Worm (Caenorhabditis elegans) whole organism, mixed stage, embryonic: ENCODE measurements around the gene C53A5.11.

Source experiments
- bed-3 ChIP-seq: fragments of 200-800 bp; sonication (Bioruptor generic); optimal IDR thresholded peaks from 3 replicates; lab custom pipeline; 2018; ENCODE audit warnings: mild to moderate bottlenecking, missing genetic modification characterization, moderate library complexity, missing compliant biosample characterization
- ceh-43 ChIP-seq: fragments of 200-800 bp; sonication (Bioruptor generic); optimal IDR thresholded peaks from 2 replicates; lab custom pipeline; 2018; ENCODE audit warnings: mild to moderate bottlenecking, missing genetic modification characterization, moderate library complexity, missing compliant biosample characterization
- ceh-83 ChIP-seq: fragments of 200-800 bp; sonication (Bioruptor generic); optimal IDR thresholded peaks from 2 replicates; lab custom pipeline; 2018; ENCODE audit warnings: mild to moderate bottlenecking, missing genetic modification characterization, missing compliant biosample characterization
- ces-1 ChIP-seq: fragments of 150-350 bp; optimal IDR thresholded peaks from 2 replicates; lab custom pipeline; 2014; ENCODE audit warnings: missing biosample characterization, missing genetic modification reagents, missing genetic modification characterization
- cnd-1 ChIP-seq: fragments of 200-800 bp; sonication (Bioruptor generic); optimal IDR thresholded peaks from 2 replicates; lab custom pipeline; 2018; ENCODE audit warnings: mild to moderate bottlenecking, missing genetic modification characterization, missing compliant biosample characterization
- elt-1 ChIP-seq: sonication (generic microtip); optimal IDR thresholded peaks from 2 replicates; lab custom pipeline; 2017; ENCODE audit warnings: missing genetic modification characterization, mild to moderate bottlenecking, missing compliant biosample characterization, antibody characterized with exemption, moderate library complexity, borderline replicate concordance; ENCODE audit not compliant: insufficient read depth
- flh-1 ChIP-seq: fragments of 200-800 bp; sonication (Bioruptor generic); optimal IDR thresholded peaks from 2 replicates; lab custom pipeline; 2018; ENCODE audit warnings: mild to moderate bottlenecking, missing genetic modification characterization, moderate library complexity, missing compliant biosample characterization
- ham-2 ChIP-seq: fragments of 200-800 bp; sonication (Bioruptor generic); optimal IDR thresholded peaks from 2 replicates; lab custom pipeline; 2018; ENCODE audit warnings: mild to moderate bottlenecking, missing genetic modification characterization, missing compliant biosample characterization
- hlh-1 ChIP-seq: fragments of 150-350 bp; optimal IDR thresholded peaks from 2 replicates; lab custom pipeline; 2014; ENCODE audit warnings: missing biosample characterization, missing genetic modification reagents, missing genetic modification characterization
- lin-13 ChIP-seq: fragments of 150-350 bp; optimal IDR thresholded peaks from 2 replicates; lab custom pipeline; 2014; ENCODE audit warnings: missing biosample characterization, missing genetic modification characterization
- lin-32 ChIP-seq: fragments of 200-800 bp; sonication (Bioruptor generic); optimal IDR thresholded peaks from 2 replicates; lab custom pipeline; 2018; ENCODE audit warnings: mild to moderate bottlenecking, missing genetic modification characterization, missing compliant biosample characterization
- lsy-2 ChIP-seq: fragments of 150-350 bp; optimal IDR thresholded peaks from 2 replicates; lab custom pipeline; 2014; ENCODE audit warnings: missing biosample characterization, missing genetic modification characterization
- mep-1 ChIP-seq: fragments of 150-350 bp; optimal IDR thresholded peaks from 2 replicates; lab custom pipeline; 2017; ENCODE audit warnings: missing biosample characterization, missing genetic modification reagents, missing genetic modification characterization, inconsistent platforms
- mls-2 ChIP-seq: sonication (generic microtip); optimal IDR thresholded peaks from 2 replicates; lab custom pipeline; 2016; ENCODE audit warnings: mild to moderate bottlenecking, missing genetic modification characterization, moderate library complexity, missing compliant biosample characterization
- nhr-12 ChIP-seq: fragments of 150-350 bp; optimal IDR thresholded peaks from 2 replicates; lab custom pipeline; 2014; ENCODE audit warnings: missing biosample characterization, missing genetic modification characterization
- nhr-2 ChIP-seq: fragments of 150-350 bp; optimal IDR thresholded peaks from 2 replicates; lab custom pipeline; 2014; ENCODE audit warnings: missing biosample characterization, missing genetic modification characterization
- nhr-237 ChIP-seq: fragments of 150-350 bp; optimal IDR thresholded peaks from 2 replicates; lab custom pipeline; 2014; ENCODE audit warnings: missing biosample characterization, missing genetic modification characterization
- nhr-28 ChIP-seq: fragments of 150-350 bp; optimal IDR thresholded peaks from 2 replicates; lab custom pipeline; 2014; ENCODE audit warnings: missing biosample characterization, missing genetic modification characterization
- nhr-76 ChIP-seq: sonication (generic microtip); optimal IDR thresholded peaks from 2 replicates; lab custom pipeline; 2017; ENCODE audit warnings: missing biosample characterization, missing genetic modification characterization
- pha-4 ChIP-seq: fragments of 150-350 bp; optimal IDR thresholded peaks from 2 replicates; lab custom pipeline; 2018; ENCODE audit warnings: missing biosample characterization, missing genetic modification reagents, missing genetic modification characterization
- sem-2 ChIP-seq: fragments of 200-800 bp; sonication (Bioruptor generic); optimal IDR thresholded peaks from 2 replicates; lab custom pipeline; 2018; ENCODE audit warnings: mild to moderate bottlenecking, missing genetic modification characterization, missing compliant biosample characterization
- snpc-4 ChIP-seq: fragments of 150-350 bp; optimal IDR thresholded peaks from 2 replicates; lab custom pipeline; 2014; ENCODE audit warnings: missing biosample characterization, missing genetic modification characterization
- tbx-8 ChIP-seq: fragments of 200-800 bp; sonication (Bioruptor generic); optimal IDR thresholded peaks from 2 replicates; lab custom pipeline; 2018; ENCODE audit warnings: mild to moderate bottlenecking, missing genetic modification characterization, moderate library complexity, missing compliant biosample characterization
- unc-120 ChIP-seq: sonication (generic microtip); optimal IDR thresholded peaks from 2 replicates; lab custom pipeline; 2017; ENCODE audit warnings: missing genetic modification characterization, missing compliant biosample characterization; ENCODE audit not compliant: poor library complexity, severe bottlenecking
- unc-39 ChIP-seq: fragments of 150-350 bp; optimal IDR thresholded peaks from 2 replicates; lab custom pipeline; 2014; ENCODE audit warnings: missing biosample characterization, missing genetic modification characterization
- unc-62 ChIP-seq: fragments of 150-350 bp; optimal IDR thresholded peaks from 2 replicates; lab custom pipeline; 2014; ENCODE audit warnings: missing biosample characterization, missing genetic modification reagents, missing genetic modification characterization
- ztf-11 ChIP-seq: fragments of 150-350 bp; optimal IDR thresholded peaks from 2 replicates; lab custom pipeline; 2014; ENCODE audit warnings: missing biosample characterization, missing genetic modification characterization

C53A5.11 gene

ce11 chrV:14594943-14595342 is 32.3 kb downstream of the C53A5.11 start:
- TF ChIP-seq lsy-2 (tag; lab: Kevin White, UChicago) = no peak
- TF ChIP-seq hlh-1 (tag; lab: Kevin White, UChicago) = no peak
- TF ChIP-seq lin-13 = no peak
- no peak for TF ChIP-seq mls-2 (tag; lab: Kevin White, UChicago)
- no peak for TF ChIP-seq unc-39 (tag; lab: Kevin White, UChicago)
- TF ChIP-seq ham-2 = no peak
- no peak for TF ChIP-seq cnd-1 (tag; lab: Kevin White, UChicago)
- no peak for TF ChIP-seq nhr-76 (tag; lab: Kevin White, UChicago)
- TF ChIP-seq ces-1 = no peak
- TF ChIP-seq sem-2 (GFP tag; lab: Kevin White, UChicago) = no peak
- no peak for TF ChIP-seq unc-120 (tag; lab: Kevin White, UChicago)
- no peak for TF ChIP-seq nhr-12 (tag; lab: Kevin White, UChicago)
- TF ChIP-seq elt-1 (tag; lab: Kevin White, UChicago) = no peak
- no peak for TF ChIP-seq unc-62 (GFP tag; lab: Kevin White, UChicago)
- no peak for TF ChIP-seq lin-32 (GFP tag; lab: Kevin White, UChicago)

- TF ChIP-seq ceh-43 = no peak
- no peak for TF ChIP-seq elt-1 (tag; lab: Kevin White, UChicago)
- TF ChIP-seq bed-3 (GFP tag; lab: Kevin White, UChicago) = no peak
- no peak for TF ChIP-seq nhr-2 (tag; lab: Kevin White, UChicago)
- no peak for TF ChIP-seq ham-2
- TF ChIP-seq tbx-8 (GFP tag; lab: Kevin White, UChicago) = no peak
- TF ChIP-seq mep-1 (tag; lab: Kevin White, UChicago) = no peak
- no peak for TF ChIP-seq sem-2 (GFP tag; lab: Kevin White, UChicago)
- TF ChIP-seq mls-2 (tag; lab: Kevin White, UChicago) = no peak
- no peak for TF ChIP-seq pha-4 (tag; lab: Kevin White, UChicago)
- TF ChIP-seq nhr-28 = no peak
- TF ChIP-seq flh-1 (GFP tag; lab: Kevin White, UChicago) = no peak
- TF ChIP-seq nhr-12 (tag; lab: Kevin White, UChicago) = no peak
- TF ChIP-seq ztf-11 (tag; lab: Kevin White, UChicago) = no peak
- TF ChIP-seq snpc-4 (tag; lab: Kevin White, UChicago) = no peak
- TF ChIP-seq unc-62 (GFP tag; lab: Kevin White, UChicago) = no peak
- TF ChIP-seq unc-120 (tag; lab: Kevin White, UChicago) = no peak
- TF ChIP-seq nhr-76 (tag; lab: Kevin White, UChicago) = no peak
- no peak for TF ChIP-seq lsy-2 (tag; lab: Kevin White, UChicago)
- TF ChIP-seq ces-1 = no peak
These were observed 33.3 kb downstream of the C53A5.11 start for ce11 chrV:14595984-14596383.

- no peak for TF ChIP-seq ceh-83
- TF ChIP-seq nhr-28 = no peak
- TF ChIP-seq unc-39 (tag; lab: Kevin White, UChicago) = no peak
- TF ChIP-seq bed-3 (GFP tag; lab: Kevin White, UChicago) = no peak
- no peak for TF ChIP-seq nhr-12 (tag; lab: Kevin White, UChicago)
- TF ChIP-seq nhr-237 (tag; lab: Kevin White, UChicago) = no peak
These were observed 34.5 kb downstream of the C53A5.11 start, which contains the start of gene pes-9 for ce11 chrV:14597005-14597680. TSS of gene pes-9 (minus strand) at chrV:14597034.

- TF ChIP-seq mep-1 (tag; lab: Kevin White, UChicago) (peak; percentile 60), cnd-1 (tag; lab: Kevin White, UChicago) (no peak)
These were observed 35.0 kb downstream of the C53A5.11 start, which contains the start of gene R11H6.2 for ce11 chrV:14597681-14598184. TSS of gene R11H6.2 (plus strand) at chrV:14598006.

- TF ChIP-seq nhr-237 (tag; lab: Kevin White, UChicago) (no peak), sem-2 (GFP tag; lab: Kevin White, UChicago) (no peak)
These were observed 37.3 kb downstream of the C53A5.11 start, which contains the start of gene glb-22 for ce11 chrV:14599972-14600371. TSS of gene glb-22 (plus strand) at chrV:14600272.
